Worm (Caenorhabditis elegans) whole organism, young adult: ENCODE results near the gene C28H8.3.

Experiments used
- B0019.2 ChIP-seq: fragments of 200-800 bp; sonication (Bioruptor generic); conservative IDR thresholded peaks from 2 replicates; pipeline ENCODE4 v1.3.6; 2022; ENCODE audit warnings: missing genetic modification reagents, missing genetic modification characterization, missing compliant biosample characterization
- F37B4.10 ChIP-seq: fragments of 200-800 bp; sonication (Bioruptor generic); IDR thresholded peaks from 2 replicates; pipeline ENCODE4 v1.3.6; 2022; ENCODE audit warnings: missing genetic modification characterization, missing compliant biosample characterization
- F49E8.2 ChIP-seq: sonication (generic microtip); optimal IDR thresholded peaks from 3 replicates; lab custom pipeline; 2017; ENCODE audit warnings: missing genetic modification characterization, mild to moderate bottlenecking, missing compliant biosample characterization, antibody characterized with exemption, moderate library complexity; ENCODE audit not compliant: insufficient read depth
- F55B11.4 ChIP-seq: sonication (generic microtip); optimal IDR thresholded peaks from 2 replicates; lab custom pipeline; 2016; ENCODE audit warnings: missing compliant biosample characterization, missing genetic modification characterization, borderline replicate concordance; ENCODE audit not compliant: insufficient read depth
- Y53F4B.3 ChIP-seq: fragments of 200-800 bp; sonication (Bioruptor generic); IDR thresholded peaks from 2 replicates; pipeline ENCODE4 v1.3.6; 2022; ENCODE audit warnings: missing genetic modification reagents, missing genetic modification characterization, missing compliant biosample characterization
- Y53G8AR.9 ChIP-seq: fragments of 200-800 bp; sonication (Bioruptor generic); conservative IDR thresholded peaks from 2 replicates; pipeline ENCODE4 v1.3.6; 2022; ENCODE audit warnings: missing genetic modification reagents, missing genetic modification characterization, missing compliant biosample characterization
- Y56A3A.18 ChIP-seq: fragments of 200-800 bp; sonication (Bioruptor generic); IDR thresholded peaks from 2 replicates; pipeline ENCODE4 v1.3.6; 2022; ENCODE audit warnings: missing genetic modification reagents, missing genetic modification characterization, missing compliant biosample characterization
- Y67H2A.10 ChIP-seq: fragments of 200-800 bp; sonication (Bioruptor generic); conservative IDR thresholded peaks from 2 replicates; pipeline ENCODE4 v1.3.6; 2022; ENCODE audit warnings: missing genetic modification reagents, missing genetic modification characterization, missing compliant biosample characterization
- Y79H2A.3 ChIP-seq: fragments of 200-800 bp; sonication (Bioruptor generic); conservative IDR thresholded peaks from 2 replicates; pipeline ENCODE4 v1.3.6; 2022; ENCODE audit warnings: missing genetic modification reagents, missing genetic modification characterization, missing compliant biosample characterization
- ama-1 ChIP-seq, 3 experiments: fragments of 150-350 bp in 1 of 3; sonication (generic microtip) in 2 of 3; optimal IDR thresholded peaks; 2 replicates each; lab custom pipeline; 2014 to 2018; ENCODE audit warnings: missing biosample characterization in 2 of 3, missing genetic modification characterization in 2 of 3, missing genetic modification reagents in 2 of 3
- aptf-2 ChIP-seq: fragments of 200-800 bp; sonication (Bioruptor generic); conservative IDR thresholded peaks from 2 replicates; pipeline ENCODE4 v1.3.6; 2022; ENCODE audit warnings: missing genetic modification reagents, missing genetic modification characterization, missing compliant biosample characterization
- athp-1 ChIP-seq: sonication (generic microtip); optimal IDR thresholded peaks from 2 replicates; lab custom pipeline; 2017; ENCODE audit warnings: mild to moderate bottlenecking, missing genetic modification characterization, missing compliant biosample characterization
- attf-6 ChIP-seq: fragments of 200-800 bp; sonication (Bioruptor generic); IDR thresholded peaks from 2 replicates; pipeline ENCODE4 v1.3.6; 2022; ENCODE audit warnings: missing genetic modification reagents, missing genetic modification characterization, missing compliant biosample characterization
- cebp-1 ChIP-seq, 2 experiments: fragments of 200-800 bp in 1 of 2; sonication (Bioruptor generic) in 1 of 2; sonication (generic microtip) in 1 of 2; IDR thresholded peaks in 1 of 2; optimal IDR thresholded peaks in 1 of 2; 2 replicates each; pipeline versions ENCODE4 v1.3.6 to Lab custom; 2017 to 2022; ENCODE audit warnings: missing compliant biosample characterization in 2 of 2, missing genetic modification characterization in 2 of 2, mild to moderate bottlenecking in 1 of 2, missing genetic modification reagents in 1 of 2, moderate library complexity in 1 of 2
- ceh-100 ChIP-seq: fragments of 200-800 bp; sonication (Bioruptor generic); IDR thresholded peaks from 2 replicates; pipeline ENCODE4 v1.3.6; 2022; ENCODE audit warnings: missing genetic modification reagents, missing genetic modification characterization, missing compliant biosample characterization
- ceh-27 ChIP-seq: fragments of 200-800 bp; sonication (Bioruptor generic); optimal IDR thresholded peaks from 2 replicates; lab custom pipeline; 2018; ENCODE audit warnings: mild to moderate bottlenecking, missing genetic modification characterization, moderate library complexity, missing compliant biosample characterization
- chd-7 ChIP-seq: sonication (generic microtip); optimal IDR thresholded peaks from 2 replicates; lab custom pipeline; 2016; ENCODE audit warnings: mild to moderate bottlenecking, missing genetic modification characterization, moderate library complexity, missing compliant biosample characterization
- dox-1 ChIP-seq: fragments of 200-800 bp; sonication (Bioruptor generic); IDR thresholded peaks from 2 replicates; pipeline ENCODE4 v1.3.6; 2022; ENCODE audit warnings: missing genetic modification reagents, missing genetic modification characterization, missing compliant biosample characterization
- efl-1 ChIP-seq: fragments of 150-350 bp; optimal IDR thresholded peaks from 2 replicates; lab custom pipeline; 2014; ENCODE audit warnings: missing biosample characterization, missing genetic modification reagents, missing genetic modification characterization
- egl-44 ChIP-seq: fragments of 200-800 bp; sonication (Bioruptor generic); IDR thresholded peaks from 2 replicates; pipeline ENCODE4 v1.3.6; 2022; ENCODE audit warnings: missing genetic modification reagents, missing genetic modification characterization, missing compliant biosample characterization
- ekl-4 ChIP-seq: fragments of 200-800 bp; sonication (Bioruptor generic); IDR thresholded peaks from 2 replicates; pipeline ENCODE4 v1.3.6; 2022; ENCODE audit warnings: missing genetic modification reagents, missing genetic modification characterization, missing compliant biosample characterization
- hlh-12 ChIP-seq: sonication (generic microtip); optimal IDR thresholded peaks from 2 replicates; lab custom pipeline; 2016; ENCODE audit warnings: missing genetic modification characterization, missing compliant biosample characterization
- hmg-1.2 ChIP-seq: fragments of 200-800 bp; sonication (Bioruptor generic); IDR thresholded peaks from 2 replicates; pipeline ENCODE4 v1.3.6; 2022; ENCODE audit warnings: missing genetic modification reagents, missing genetic modification characterization, missing compliant biosample characterization
- hrde-1 ChIP-seq: sonication (generic microtip); optimal IDR thresholded peaks from 2 replicates; lab custom pipeline; 2016; ENCODE audit warnings: missing genetic modification characterization, mild to moderate bottlenecking, missing compliant biosample characterization, moderate library complexity, missing genotype, missing genetic modification reagents, borderline replicate concordance
- hsf-1 ChIP-seq: fragments of 200-800 bp; sonication (Bioruptor generic); IDR thresholded peaks from 2 replicates; pipeline ENCODE4 v1.3.6; 2022; ENCODE audit warnings: missing genetic modification reagents, missing genetic modification characterization, missing compliant biosample characterization
- lag-1 ChIP-seq: fragments of 200-800 bp; sonication (Bioruptor generic); IDR thresholded peaks from 2 replicates; pipeline ENCODE4 v1.3.6; 2022; ENCODE audit warnings: missing genetic modification reagents, missing genetic modification characterization, missing compliant biosample characterization
- lin-26 ChIP-seq: fragments of 200-800 bp; sonication (Bioruptor generic); IDR thresholded peaks from 2 replicates; pipeline ENCODE4 v1.3.6; 2022; ENCODE audit warnings: missing genetic modification reagents, missing genetic modification characterization, missing compliant biosample characterization
- lsy-27 ChIP-seq: sonication (generic microtip); optimal IDR thresholded peaks from 2 replicates; lab custom pipeline; 2017; ENCODE audit warnings: missing genetic modification characterization, mild to moderate bottlenecking, missing compliant biosample characterization, antibody characterized with exemption, missing genotype, borderline replicate concordance; ENCODE audit not compliant: insufficient read depth
- madf-8 ChIP-seq: fragments of 200-800 bp; sonication (Bioruptor generic); conservative IDR thresholded peaks from 2 replicates; pipeline ENCODE4 v1.3.6; 2022; ENCODE audit warnings: missing genetic modification reagents, missing genetic modification characterization, missing compliant biosample characterization
- mcd-1 ChIP-seq: fragments of 200-800 bp; sonication (Bioruptor generic); IDR thresholded peaks from 2 replicates; pipeline ENCODE4 v1.3.6; 2022; ENCODE audit warnings: missing genetic modification reagents, missing genetic modification characterization, missing compliant biosample characterization
- mel-28 ChIP-seq: sonication (generic microtip); optimal IDR thresholded peaks from 2 replicates; lab custom pipeline; 2016; ENCODE audit warnings: borderline replicate concordance, mild to moderate bottlenecking, missing genetic modification characterization, missing compliant biosample characterization
- nhr-179 ChIP-seq: sonication (generic microtip); optimal IDR thresholded peaks from 2 replicates; lab custom pipeline; 2016; ENCODE audit warnings: mild to moderate bottlenecking, missing genetic modification characterization, missing compliant biosample characterization
- nhr-80 ChIP-seq: sonication (generic microtip); optimal IDR thresholded peaks from 2 replicates; lab custom pipeline; 2016; ENCODE audit warnings: missing genetic modification characterization, missing compliant biosample characterization
- pbrm-1 ChIP-seq: fragments of 200-800 bp; sonication (Bioruptor generic); IDR thresholded peaks from 2 replicates; pipeline ENCODE4 v1.3.6; 2022; ENCODE audit warnings: missing genetic modification reagents, missing genetic modification characterization, missing compliant biosample characterization
- rcor-1 ChIP-seq: fragments of 200-800 bp; sonication (Bioruptor generic); IDR thresholded peaks from 2 replicates; pipeline ENCODE4 v1.3.6; 2022; ENCODE audit warnings: missing genetic modification reagents, missing genetic modification characterization, missing compliant biosample characterization
- sdz-38 ChIP-seq: sonication (generic microtip); optimal IDR thresholded peaks from 2 replicates; lab custom pipeline; 2016; ENCODE audit warnings: missing genotype, missing genetic modification characterization, missing compliant biosample characterization
- snpc-1.1 ChIP-seq: sonication (generic microtip); optimal IDR thresholded peaks from 2 replicates; lab custom pipeline; 2017; ENCODE audit warnings: missing genetic modification characterization, mild to moderate bottlenecking, missing compliant biosample characterization, antibody characterized with exemption, moderate library complexity, missing genotype, missing genetic modification reagents; ENCODE audit not compliant: insufficient read depth
- snpc-3.4 ChIP-seq: sonication (generic microtip); optimal IDR thresholded peaks from 2 replicates; lab custom pipeline; 2017; ENCODE audit warnings: missing genetic modification characterization, mild to moderate bottlenecking, missing compliant biosample characterization, antibody characterized with exemption, moderate library complexity, missing genotype, missing genetic modification reagents
- sptf-2 ChIP-seq: fragments of 200-800 bp; sonication (Bioruptor generic); optimal IDR thresholded peaks from 2 replicates; lab custom pipeline; 2018; ENCODE audit warnings: mild to moderate bottlenecking, missing genetic modification characterization, missing compliant biosample characterization
- tbp1 ChIP-seq: fragments of 200-800 bp; sonication (Bioruptor generic); optimal IDR thresholded peaks from 2 replicates; lab custom pipeline; 2018; ENCODE audit warnings: mild to moderate bottlenecking, missing genetic modification characterization, missing compliant biosample characterization
- xnd-1 ChIP-seq: sonication (generic microtip); optimal IDR thresholded peaks from 2 replicates; lab custom pipeline; 2016; ENCODE audit warnings: missing genotype, missing genetic modification reagents, missing genetic modification characterization, missing compliant biosample characterization
- zfh-2 ChIP-seq: fragments of 200-800 bp; sonication (Bioruptor generic); conservative IDR thresholded peaks from 2 replicates; pipeline ENCODE4 v1.3.6; 2022; ENCODE audit warnings: missing genetic modification reagents, missing genetic modification characterization, missing compliant biosample characterization
- zim-3 ChIP-seq: sonication (generic microtip); optimal IDR thresholded peaks from 2 replicates; lab custom pipeline; 2017; ENCODE audit warnings: mild to moderate bottlenecking, missing genetic modification characterization, moderate library complexity, missing compliant biosample characterization
- ztf-26 ChIP-seq: sonication (generic microtip); optimal IDR thresholded peaks from 2 replicates; lab custom pipeline; 2017; ENCODE audit warnings: missing genetic modification characterization, missing compliant biosample characterization
- ztf-6 ChIP-seq: fragments of 200-800 bp; sonication (Bioruptor generic); IDR thresholded peaks from 2 replicates; pipeline ENCODE4 v1.3.6; 2022; ENCODE audit warnings: missing genetic modification reagents, missing genetic modification characterization, missing compliant biosample characterization

Gene C28H8.3

ce11 chrIII:5876140-5876675 is 32.3 kb upstream of the C28H8.3 start, which contains the start of gene aldo-2 (continued):
- TF ChIP-seq lin-26 (GFP tag; lab: Robert Waterston, UW) (peak; percentile 67; the same call in 1 of the 2 replicates), Y53F4B.3 (no peak), F37B4.10 (GFP tag; lab: Robert Waterston, UW) (no peak), ama-1 (optimal IDR thresholded peaks at IDR 0.05; lab: Kevin White, UChicago) (peak; percentile 53), ama-1 (GFP tag; optimal IDR thresholded peaks at IDR 0.05; lab: Kevin White, UChicago) (peak in 1 of 2 experiments; percentile 15), pbrm-1 (GFP tag; lab: Robert Waterston, UW) (peak; percentile 56; the same call in 1 of the 2 replicates), nhr-179 (tag; lab: Kevin White, UChicago) (no peak), rcor-1 (GFP tag; lab: Robert Waterston, UW) (peak; percentile 73), Y53G8AR.9 (peak; percentile 84; the same call in 1 of the 2 replicates), Y56A3A.18 (GFP tag; lab: Robert Waterston, UW) (peak; percentile 49; the same call in 1 of the 2 replicates), aptf-2 (GFP tag; lab: Robert Waterston, UW) (peak; percentile 70), ceh-27 (GFP tag; lab: Kevin White, UChicago) (peak; percentile 42), madf-8 (GFP tag; lab: Robert Waterston, UW) (peak; percentile 97), nhr-80 (peak; percentile 36), Y67H2A.10 (GFP tag; lab: Robert Waterston, UW) (peak; percentile 69), mel-28 (tag; lab: Kevin White, UChicago) (no peak), ztf-26 (tag; lab: Kevin White, UChicago) (peak; percentile 25), hrde-1 (tag; lab: Kevin White, UChicago) (no peak), lsy-27 (no peak), ztf-6 (GFP tag; lab: Robert Waterston, UW) (0 out of 2 replicates have a peak, but pooled peaks have one; percentile 22), tbp1 (peak; percentile 55), zim-3 (peak; percentile 39), athp-1 (tag; lab: Kevin White, UChicago) (peak; percentile 36), hmg-1.2 (peak; percentile 84), egl-44 (GFP tag; lab: Robert Waterston, UW) (peak; percentile 44; the same call in 1 of the 2 replicates), attf-6 (GFP tag; lab: Robert Waterston, UW) (peak; percentile 41; the same call in 1 of the 2 replicates), zfh-2 (GFP tag; lab: Robert Waterston, UW) (peak; percentile 72; the same call in 1 of the 2 replicates), sdz-38 (tag; lab: Kevin White, UChicago) (no peak), sptf-2 (GFP tag; lab: Kevin White, UChicago) (no peak), mcd-1 (GFP tag; lab: Robert Waterston, UW) (peak; percentile 69), dox-1 (GFP tag; lab: Robert Waterston, UW) (peak; percentile 86), F55B11.4 (tag; lab: Kevin White, UChicago) (no peak), xnd-1 (tag; lab: Kevin White, UChicago) (peak; percentile 92), chd-7 (no peak), cebp-1 (GFP tag; IDR thresholded peaks at IDR 0.05; lab: Robert Waterston, UW) (no peak), cebp-1 (tag; optimal IDR thresholded peaks at IDR 0.05; lab: Kevin White, UChicago) (peak; percentile 42), hlh-12 (tag; lab: Kevin White, UChicago) (no peak), hsf-1 (GFP tag; lab: Robert Waterston, UW) (peak; percentile 89), B0019.2 (GFP tag; lab: Robert Waterston, UW) (peak; percentile 76), snpc-1.1 (tag; lab: Kevin White, UChicago) (no peak), snpc-3.4 (tag; lab: Kevin White, UChicago) (peak; percentile 83), F49E8.2 (peak; percentile 15), ceh-100 (GFP tag; lab: Robert Waterston, UW) (0 out of 2 replicates have a peak, but pooled peaks have one; percentile 23), Y79H2A.3 (peak; percentile 75), efl-1 (GFP tag; lab: Kevin White, UChicago) (peak; percentile 97), ekl-4 (peak; percentile 87), lag-1 (GFP tag; lab: Robert Waterston, UW) (no peak)
